Fruit fly (Drosophila melanogaster) S2 (cell line): ENCODE results near the gene Pka-R1.

Experiments
- CG8478 ChIP-seq: fragments of >200 bp; optimal IDR thresholded peaks from 2 replicates; lab custom pipeline; 2018
- CTCF ChIP-seq, 2 experiments: fragments of >200 bp; optimal IDR thresholded peaks; 2 replicates each; lab custom pipeline; 2018

Pka-R1 gene

DNA sequence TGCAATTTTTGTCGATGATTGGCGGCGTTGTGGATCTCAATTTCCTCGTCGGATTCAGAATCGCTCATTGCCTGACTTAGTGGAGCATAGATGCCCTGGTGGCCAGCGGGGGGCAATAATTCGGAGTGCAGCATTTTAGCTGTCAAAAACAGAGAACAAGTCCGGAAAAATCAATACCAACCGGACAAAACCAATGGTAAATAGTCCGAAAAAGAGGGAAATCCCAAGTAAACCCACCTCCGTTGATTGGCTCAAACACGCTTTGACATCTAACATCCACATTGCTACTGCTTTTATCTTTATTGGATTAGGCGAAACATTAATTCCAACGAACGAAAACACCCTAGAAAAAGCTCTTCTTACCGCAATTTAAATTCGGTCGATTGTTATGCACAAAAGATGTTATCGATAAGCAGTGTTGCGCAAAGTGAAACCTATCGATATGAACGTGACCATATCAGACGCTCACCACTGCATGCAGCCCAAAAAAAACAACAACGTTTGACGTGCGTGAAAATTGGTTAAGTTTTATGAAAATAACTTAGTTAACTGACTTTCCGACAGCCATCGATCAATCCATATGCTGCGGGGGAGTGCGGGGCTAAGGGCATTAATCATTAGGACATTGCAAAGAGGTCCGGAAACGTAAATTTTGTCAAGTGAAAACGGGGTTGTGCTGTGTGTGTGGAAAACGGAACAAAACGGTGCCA is at the start of gene Pka-R1, which contains the start of gene CG3618:
TSS of gene Pka-R1 (plus strand) at position 453 of the 710 bp plus-strand sequence.
TSS of gene CG3618 (minus strand) at position 410 of the 710 bp plus-strand sequence.
- no peak for TF ChIP-seq CTCF (optimal IDR thresholded peaks at IDR 0.05; lab: Kevin White, UChicago)
- TF ChIP-seq CG8478 (lab: Kevin White, UChicago) = no peak

DNA sequence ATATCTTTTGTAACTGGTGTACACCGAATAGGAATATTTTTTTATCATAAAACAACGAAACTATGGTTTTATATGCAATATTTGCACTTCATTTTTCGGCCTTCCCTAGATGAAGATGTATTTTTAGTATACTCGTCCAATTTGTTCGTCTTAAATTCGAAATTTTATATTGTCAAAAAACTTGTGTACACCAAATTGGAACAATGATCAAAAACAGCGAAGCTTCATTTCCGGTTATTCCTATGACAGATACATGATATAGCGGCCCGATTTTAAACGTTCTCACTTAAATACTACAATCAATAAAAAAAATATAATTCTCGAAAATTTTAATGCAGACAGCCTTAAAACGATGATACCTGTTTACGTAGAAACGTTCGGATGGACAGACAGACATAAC is 48.7 kb upstream of the Pka-R1 start:
- TF ChIP-seq CG8478 (lab: Kevin White, UChicago) = no peak
- TF ChIP-seq CTCF (optimal IDR thresholded peaks at IDR 0.05; lab: Kevin White, UChicago) = no peak

DNA sequence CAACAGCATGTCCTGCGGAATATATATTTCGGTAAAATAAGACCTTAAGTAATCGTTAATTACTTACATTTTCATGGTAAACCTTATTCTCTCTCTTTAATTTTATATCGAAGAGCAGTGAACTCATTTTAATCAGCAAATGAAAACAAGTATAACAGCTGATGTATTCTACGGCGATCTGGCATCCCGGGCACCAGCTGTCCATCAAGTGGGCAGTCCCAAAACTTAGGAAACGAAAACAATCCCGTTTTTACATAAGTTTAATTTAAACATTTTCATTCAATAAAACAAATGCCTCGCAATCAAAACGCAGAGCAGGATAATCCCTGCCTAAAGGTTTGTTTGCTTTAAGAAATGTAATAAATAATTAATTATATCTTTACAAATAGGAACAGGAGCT is 46.6 kb upstream of the Pka-R1 start, which contains the start of the genes CG4074 and CG4186:
TSS of gene CG4074 (minus strand) at position 151 of the 400 bp plus-strand sequence.
TSS of gene CG4186 (plus strand) at position 237 of the 400 bp plus-strand sequence.
- TF ChIP-seq CG8478 (lab: Kevin White, UChicago) (no peak), CTCF (optimal IDR thresholded peaks at IDR 0.05; lab: Kevin White, UChicago) (peak in 1 of 2 experiments; percentile 9)

dm6 chr3L:20771001-20771890 is 44.7 kb upstream of the Pka-R1 start, which contains the start of the genes CG4042 and Pitslre:
CG4042 (minus strand) TSS chr3L:20771507.
Pitslre (plus strand) TSS chr3L:20771528.
- TF ChIP-seq CG8478 (lab: Kevin White, UChicago) (no peak), CTCF (optimal IDR thresholded peaks at IDR 0.05; lab: Kevin White, UChicago) (no peak)

- TF ChIP-seq CTCF (optimal IDR thresholded peaks at IDR 0.05; lab: Kevin White, UChicago) (no peak), CG8478 (lab: Kevin White, UChicago) (no peak)
Measured at dm6 chr3L:20771891-20772646, 43.8 kb upstream of the Pka-R1 start.

DNA sequence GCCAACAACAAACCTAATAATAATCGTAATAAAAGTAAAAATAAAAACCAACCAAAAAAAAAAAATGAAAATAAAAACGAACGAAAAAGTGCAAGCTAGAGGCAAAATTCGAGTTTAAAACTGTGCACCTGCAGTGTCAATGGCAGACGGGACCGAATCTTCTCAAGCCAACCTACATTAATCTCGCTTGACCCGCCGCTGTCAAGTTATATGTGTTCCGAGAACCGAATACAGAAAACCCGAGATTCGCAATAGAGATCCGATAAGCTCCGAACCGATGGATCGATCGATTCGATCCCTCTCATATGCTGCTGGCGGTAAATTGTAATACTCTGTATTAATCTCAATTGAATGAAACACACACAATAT is 43.3 kb upstream of the Pka-R1 start:
- TF ChIP-seq CG8478 (lab: Kevin White, UChicago) (no peak), CTCF (optimal IDR thresholded peaks at IDR 0.05; lab: Kevin White, UChicago) (no peak)

DNA sequence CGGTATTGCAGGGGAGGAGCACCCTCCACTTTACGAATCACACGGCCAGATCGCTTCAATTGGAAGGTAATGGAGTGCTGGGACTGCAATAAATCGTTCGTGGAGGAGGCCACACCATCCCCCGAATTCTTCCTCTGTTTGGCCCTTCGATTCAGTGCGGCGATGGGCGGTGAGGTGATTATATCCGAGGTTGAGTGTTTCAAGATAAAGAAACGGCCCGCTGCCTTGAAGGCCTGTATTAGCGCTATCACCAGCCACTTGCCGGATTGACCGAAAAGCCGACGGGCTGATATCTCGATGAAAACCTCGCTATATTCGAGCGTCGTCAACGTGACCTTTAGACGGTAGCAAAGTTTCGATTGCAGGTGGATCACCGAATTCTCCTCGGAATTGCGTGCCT is 38.4 kb upstream of the Pka-R1 start:
- TF ChIP-seq CG8478 (lab: Kevin White, UChicago) (no peak), CTCF (optimal IDR thresholded peaks at IDR 0.05; lab: Kevin White, UChicago) (no peak)

- TF ChIP-seq CTCF (optimal IDR thresholded peaks at IDR 0.05; lab: Kevin White, UChicago) (no peak), CG8478 (lab: Kevin White, UChicago) (no peak)
Measured at dm6 chr3L:20778224-20779063, 37.5 kb upstream of the Pka-R1 start, which contains the start of the genes Pex16 and Pex14. Pex16 (minus strand) TSS chr3L:20778264. Pex14 (plus strand) TSS chr3L:20778799.

dm6 chr3L:20784394-20784793 is 31.5 kb upstream of the Pka-R1 start:
- no peak for TF ChIP-seq CG8478 (lab: Kevin White, UChicago)
- TF ChIP-seq CTCF (optimal IDR thresholded peaks at IDR 0.05; lab: Kevin White, UChicago) = no peak

- no peak for TF ChIP-seq CTCF (optimal IDR thresholded peaks at IDR 0.05; lab: Kevin White, UChicago)
- no peak for TF ChIP-seq CG8478 (lab: Kevin White, UChicago)
Measured at dm6 chr3L:20784812-20785671, 30.9 kb upstream of the Pka-R1 start.

dm6 chr3L:20785742-20786427 is 30.0 kb upstream of the Pka-R1 start, which contains the start of gene Pcif1:
Pcif1 (minus strand) TSS chr3L:20786197.
- TF ChIP-seq CTCF (optimal IDR thresholded peaks at IDR 0.05; lab: Kevin White, UChicago) (peak in 1 of 2 experiments; percentile 33), CG8478 (lab: Kevin White, UChicago) (no peak)
